Worm (Caenorhabditis elegans) whole organism, late embryonic: ENCODE results near the gene ins-3.

ENCODE experiments used
- C08G9.2 ChIP-seq: sonication (generic microtip); optimal IDR thresholded peaks from 2 replicates; lab custom pipeline; 2016; ENCODE audit warnings: mild to moderate bottlenecking, missing genetic modification characterization, moderate library complexity, missing compliant biosample characterization
- F13H6.1 ChIP-seq: sonication (generic microtip); optimal IDR thresholded peaks from 2 replicates; lab custom pipeline; 2016; ENCODE audit warnings: missing genetic modification characterization, missing compliant biosample characterization
- K02D7.2 ChIP-seq: sonication (generic microtip); optimal IDR thresholded peaks from 2 replicates; lab custom pipeline; 2017; ENCODE audit warnings: mild to moderate bottlenecking, missing genetic modification characterization, missing compliant biosample characterization
- K09A11.1 ChIP-seq: sonication (generic microtip); optimal IDR thresholded peaks from 2 replicates; lab custom pipeline; 2017; ENCODE audit warnings: antibody characterized with exemption, mild to moderate bottlenecking, missing genetic modification characterization, missing compliant biosample characterization; ENCODE audit not compliant: insufficient read depth
- T23F11.4 ChIP-seq: fragments of 200-800 bp; sonication (Bioruptor generic); optimal IDR thresholded peaks from 2 replicates; lab custom pipeline; 2018; ENCODE audit warnings: mild to moderate bottlenecking, missing genetic modification characterization, missing compliant biosample characterization
- Y22D7AL.16 ChIP-seq: sonication (generic microtip); optimal IDR thresholded peaks from 2 replicates; lab custom pipeline; 2016; ENCODE audit warnings: missing genetic modification characterization, missing compliant biosample characterization
- ahr-1 ChIP-seq: sonication (generic microtip); optimal IDR thresholded peaks from 2 replicates; lab custom pipeline; 2016; ENCODE audit warnings: missing genetic modification characterization, missing compliant biosample characterization
- ceh-14 ChIP-seq: sonication (generic microtip); optimal IDR thresholded peaks from 2 replicates; lab custom pipeline; 2016; ENCODE audit warnings: missing genotype, missing genetic modification characterization, missing compliant biosample characterization
- ceh-22 ChIP-seq: sonication (generic microtip); optimal IDR thresholded peaks from 2 replicates; lab custom pipeline; 2017; ENCODE audit warnings: missing biosample characterization, missing genetic modification characterization
- ceh-24 ChIP-seq: sonication (generic microtip); optimal IDR thresholded peaks from 2 replicates; lab custom pipeline; 2016; ENCODE audit warnings: mild to moderate bottlenecking, missing genetic modification characterization, missing compliant biosample characterization
- ceh-30 ChIP-seq: fragments of 150-350 bp; optimal IDR thresholded peaks from 2 replicates; lab custom pipeline; 2014; ENCODE audit warnings: missing biosample characterization, missing genetic modification characterization
- ceh-34 ChIP-seq: sonication (generic microtip); optimal IDR thresholded peaks from 2 replicates; lab custom pipeline; 2016; ENCODE audit warnings: mild to moderate bottlenecking, missing genetic modification characterization, missing compliant biosample characterization
- ceh-48 ChIP-seq: sonication (generic microtip); optimal IDR thresholded peaks from 2 replicates; lab custom pipeline; 2016; ENCODE audit warnings: missing genetic modification characterization, inconsistent platforms, missing compliant biosample characterization
- ceh-6 ChIP-seq: fragments of 200-800 bp; sonication (Bioruptor generic); optimal IDR thresholded peaks from 2 replicates; lab custom pipeline; 2018; ENCODE audit warnings: mild to moderate bottlenecking, missing genetic modification characterization, missing compliant biosample characterization
- che-1 ChIP-seq: sonication (generic microtip); optimal IDR thresholded peaks from 2 replicates; lab custom pipeline; 2016; ENCODE audit warnings: mild to moderate bottlenecking, missing genetic modification characterization, missing compliant biosample characterization
- dmd-4 ChIP-seq: sonication (generic microtip); optimal IDR thresholded peaks from 2 replicates; lab custom pipeline; 2016; ENCODE audit warnings: borderline replicate concordance, missing genetic modification characterization, missing compliant biosample characterization
- ets-4 ChIP-seq: sonication (generic microtip); optimal IDR thresholded peaks from 2 replicates; lab custom pipeline; 2016; ENCODE audit warnings: missing genetic modification characterization, missing compliant biosample characterization
- fax-1 ChIP-seq: sonication (generic microtip); optimal IDR thresholded peaks from 2 replicates; lab custom pipeline; 2016; ENCODE audit warnings: missing genotype, missing genetic modification characterization, missing compliant biosample characterization
- fkh-6 ChIP-seq: sonication (generic microtip); optimal IDR thresholded peaks from 2 replicates; lab custom pipeline; 2016; ENCODE audit warnings: missing genetic modification characterization, missing compliant biosample characterization
- hlh-30 ChIP-seq: sonication (generic microtip); optimal IDR thresholded peaks from 2 replicates; lab custom pipeline; 2017; ENCODE audit warnings: antibody characterized with exemption, missing genetic modification characterization, missing compliant biosample characterization; ENCODE audit not compliant: insufficient read depth
- hlh-6 ChIP-seq: sonication (generic microtip); optimal IDR thresholded peaks from 2 replicates; lab custom pipeline; 2016; ENCODE audit warnings: missing genotype, missing genetic modification characterization, missing compliant biosample characterization
- hlh-8 ChIP-seq: sonication (generic microtip); optimal IDR thresholded peaks from 2 replicates; lab custom pipeline; 2016; ENCODE audit warnings: missing genotype, missing genetic modification characterization, missing compliant biosample characterization
- lim-6 ChIP-seq: sonication (generic microtip); optimal IDR thresholded peaks from 2 replicates; lab custom pipeline; 2016; ENCODE audit warnings: missing genetic modification characterization, missing compliant biosample characterization
- mec-3 ChIP-seq: sonication (generic microtip); optimal IDR thresholded peaks from 2 replicates; lab custom pipeline; 2016; ENCODE audit warnings: borderline replicate concordance, missing genetic modification characterization, missing compliant biosample characterization
- nfya-1 ChIP-seq: sonication (generic microtip); optimal IDR thresholded peaks from 2 replicates; lab custom pipeline; 2017; ENCODE audit warnings: missing genetic modification characterization, mild to moderate bottlenecking, missing compliant biosample characterization, antibody characterized with exemption, moderate library complexity
- nhr-11 ChIP-seq: fragments of 150-350 bp; optimal IDR thresholded peaks from 2 replicates; lab custom pipeline; 2014; ENCODE audit warnings: missing biosample characterization, missing genetic modification characterization
- npax-4 ChIP-seq: sonication (generic microtip); optimal IDR thresholded peaks from 2 replicates; lab custom pipeline; 2016; ENCODE audit warnings: missing genetic modification characterization, missing compliant biosample characterization
- pag-3 ChIP-seq: sonication (generic microtip); optimal IDR thresholded peaks from 2 replicates; lab custom pipeline; 2016; ENCODE audit warnings: missing compliant biosample characterization, missing genetic modification characterization, borderline replicate concordance
- pat-9 ChIP-seq: fragments of 200-800 bp; sonication (Bioruptor generic); optimal IDR thresholded peaks from 2 replicates; lab custom pipeline; 2018; ENCODE audit warnings: mild to moderate bottlenecking, missing genetic modification characterization, moderate library complexity, missing compliant biosample characterization
- pha-2 ChIP-seq: sonication (generic microtip); optimal IDR thresholded peaks from 2 replicates; lab custom pipeline; 2017; ENCODE audit warnings: mild to moderate bottlenecking, missing genetic modification characterization, missing compliant biosample characterization
- pha-4 ChIP-seq: fragments of 150-350 bp; optimal IDR thresholded peaks from 2 replicates; lab custom pipeline; 2018; ENCODE audit warnings: missing biosample characterization, missing genetic modification reagents, missing genetic modification characterization
- pros-1 ChIP-seq: fragments of 150-350 bp; optimal IDR thresholded peaks from 2 replicates; lab custom pipeline; 2014; ENCODE audit warnings: missing biosample characterization, missing genetic modification reagents, missing genetic modification characterization
- ref-2 ChIP-seq: sonication (generic microtip); optimal IDR thresholded peaks from 2 replicates; lab custom pipeline; 2016; ENCODE audit warnings: missing genetic modification characterization, missing compliant biosample characterization
- rnt-1 ChIP-seq: sonication (generic microtip); optimal IDR thresholded peaks from 2 replicates; lab custom pipeline; 2016; ENCODE audit warnings: missing genetic modification characterization, missing compliant biosample characterization
- sdc-2 ChIP-seq: sonication (generic microtip); optimal IDR thresholded peaks from 2 replicates; lab custom pipeline; 2016; ENCODE audit warnings: missing genotype, missing genetic modification characterization, missing compliant biosample characterization
- ttx-3 ChIP-seq: sonication (generic microtip); optimal IDR thresholded peaks from 2 replicates; lab custom pipeline; 2016; ENCODE audit warnings: missing genetic modification reagents, missing genetic modification characterization, missing compliant biosample characterization
- unc-3 ChIP-seq, 2 experiments: fragments of 200-800 bp in 1 of 2; sonication (Bioruptor generic) in 1 of 2; sonication (generic microtip) in 1 of 2; conservative IDR thresholded peaks in 1 of 2; optimal IDR thresholded peaks in 1 of 2; 2 replicates each; pipeline versions ENCODE4 v1.3.6 to Lab custom; 2016 to 2022; ENCODE audit warnings: missing compliant biosample characterization in 2 of 2, missing genetic modification characterization in 2 of 2, missing genetic modification reagents in 1 of 2
- unc-42 ChIP-seq: sonication (generic microtip); optimal IDR thresholded peaks from 2 replicates; lab custom pipeline; 2016; ENCODE audit warnings: missing genotype, missing genetic modification characterization, missing compliant biosample characterization
- unc-86 ChIP-seq: sonication (generic microtip); optimal IDR thresholded peaks from 2 replicates; lab custom pipeline; 2016; ENCODE audit warnings: missing genetic modification characterization, missing compliant biosample characterization
- ztf-16 ChIP-seq: sonication (generic microtip); optimal IDR thresholded peaks from 2 replicates; lab custom pipeline; 2017; ENCODE audit warnings: missing genetic modification characterization, missing compliant biosample characterization

The ins-3 gene

ce11 chrII:6000136-6000535, 9.6 kb upstream of the ins-3 start, which contains the start of gene ins-6:
Gene ins-6, plus strand, starts transcription at chrII:6000436.
- TF ChIP-seq che-1 (tag; lab: Kevin White, UChicago), result no peak
- no peak for TF ChIP-seq nfya-1 (tag; lab: Kevin White, UChicago)
- TF ChIP-seq unc-86, result no peak
- TF ChIP-seq ets-4 (tag; lab: Kevin White, UChicago), result no peak
- TF ChIP-seq ahr-1, result no peak
- no peak for TF ChIP-seq pha-2 (tag; lab: Kevin White, UChicago)
- no peak for TF ChIP-seq F13H6.1 (tag; lab: Kevin White, UChicago)
- TF ChIP-seq unc-3 (GFP tag; conservative IDR thresholded peaks at IDR 0.05; lab: Robert Waterston, UW), result no peak
- TF ChIP-seq unc-3 (tag; optimal IDR thresholded peaks at IDR 0.05; lab: Kevin White, UChicago), result no peak
- no peak for TF ChIP-seq rnt-1
- no peak for TF ChIP-seq npax-4 (tag; lab: Kevin White, UChicago)
- TF ChIP-seq ceh-34 (tag; lab: Kevin White, UChicago), result no peak
- no peak for TF ChIP-seq K02D7.2 (tag; lab: Kevin White, UChicago)
- no peak for TF ChIP-seq pat-9 (tag; lab: Kevin White, UChicago)
- no peak for TF ChIP-seq hlh-6 (tag; lab: Kevin White, UChicago)
- TF ChIP-seq ceh-30 (tag; lab: Kevin White, UChicago), result no peak
- no peak for TF ChIP-seq T23F11.4
- TF ChIP-seq Y22D7AL.16 (tag; lab: Kevin White, UChicago), result no peak
- TF ChIP-seq ceh-6 (GFP tag; lab: Kevin White, UChicago), result no peak

- TF ChIP-seq che-1 (tag; lab: Kevin White, UChicago) (no peak), ceh-22 (no peak), pag-3 (tag; lab: Kevin White, UChicago) (no peak), ets-4 (tag; lab: Kevin White, UChicago) (no peak), unc-42 (tag; lab: Kevin White, UChicago) (no peak), fkh-6 (tag; lab: Kevin White, UChicago) (no peak), ceh-24 (tag; lab: Kevin White, UChicago) (no peak), pha-2 (tag; lab: Kevin White, UChicago) (no peak), fax-1 (tag; lab: Kevin White, UChicago) (no peak), hlh-8 (tag; lab: Kevin White, UChicago) (no peak), ref-2 (tag; lab: Kevin White, UChicago) (no peak), K09A11.1 (tag; lab: Kevin White, UChicago) (no peak), pha-4 (tag; lab: Kevin White, UChicago) (no peak), Y22D7AL.16 (tag; lab: Kevin White, UChicago) (no peak), sdc-2 (tag; lab: Kevin White, UChicago) (no peak), mec-3 (tag; lab: Kevin White, UChicago) (no peak), ceh-48 (tag; lab: Kevin White, UChicago) (no peak), T23F11.4 (no peak), C08G9.2 (tag; lab: Kevin White, UChicago) (no peak), unc-3 (GFP tag; conservative IDR thresholded peaks at IDR 0.05; lab: Robert Waterston, UW) (no peak), unc-3 (tag; optimal IDR thresholded peaks at IDR 0.05; lab: Kevin White, UChicago) (no peak)
Observed at ce11 chrII:5997257-5997656, 6.7 kb upstream of the ins-3 start, which contains the start of gene ins-5. Gene ins-5, plus strand, starts transcription at chrII:5997557.

ce11 chrII:5996066-5996465, 5.5 kb upstream of the ins-3 start, which contains the start of gene ins-4:
Gene ins-4, plus strand, starts transcription at chrII:5996366.
- TF ChIP-seq ttx-3 (tag; lab: Kevin White, UChicago), result no peak
- TF ChIP-seq unc-3 (GFP tag; conservative IDR thresholded peaks at IDR 0.05; lab: Robert Waterston, UW), result no peak
- TF ChIP-seq unc-3 (tag; optimal IDR thresholded peaks at IDR 0.05; lab: Kevin White, UChicago), result no peak
- TF ChIP-seq ref-2 (tag; lab: Kevin White, UChicago), result no peak
- TF ChIP-seq, all 69 proteins: peak for 0

- TF ChIP-seq unc-86, result no peak
- TF ChIP-seq ttx-3 (tag; lab: Kevin White, UChicago), result no peak
- TF ChIP-seq ztf-16, result no peak
- no peak for TF ChIP-seq hlh-6 (tag; lab: Kevin White, UChicago)
- no peak for TF ChIP-seq ceh-24 (tag; lab: Kevin White, UChicago)
- TF ChIP-seq Y22D7AL.16 (tag; lab: Kevin White, UChicago), result no peak
- no peak for TF ChIP-seq pag-3 (tag; lab: Kevin White, UChicago)
- TF ChIP-seq ceh-48 (tag; lab: Kevin White, UChicago), result no peak
- no peak for TF ChIP-seq pat-9 (tag; lab: Kevin White, UChicago)
- no peak for TF ChIP-seq hlh-30 (tag; lab: Kevin White, UChicago)
- TF ChIP-seq ceh-14 (tag; lab: Kevin White, UChicago), result no peak
- TF ChIP-seq nhr-11, result no peak
- TF ChIP-seq ahr-1, result no peak
- TF ChIP-seq F13H6.1 (tag; lab: Kevin White, UChicago), result no peak
- no peak for TF ChIP-seq fkh-6 (tag; lab: Kevin White, UChicago)
- TF ChIP-seq pros-1, result no peak
- no peak for TF ChIP-seq lim-6 (tag; lab: Kevin White, UChicago)
- TF ChIP-seq dmd-4 (tag; lab: Kevin White, UChicago), result no peak
- TF ChIP-seq npax-4 (tag; lab: Kevin White, UChicago), result no peak
Observed at ce11 chrII:5988224-5988623, 2.3 kb downstream of the ins-3 start, which contains the start of gene ins-2. Gene ins-2, plus strand, starts transcription at chrII:5988524.
